Fruit fly (Drosophila melanogaster) whole organism, embryonic: ENCODE data around the gene CG10761.

Experiments
- ATbp ChIP-seq: fragments of 200-800 bp; sonication (Bioruptor generic); optimal IDR thresholded peaks from 2 replicates; lab custom pipeline; 2017; ENCODE audit warnings: missing biosample characterization, mild to moderate bottlenecking, missing genetic modification characterization, missing genetic modification reagents
- Abd-B ChIP-seq: fragments of 200-800 bp; sonication (Bioruptor generic); optimal IDR thresholded peaks from 2 replicates; lab custom pipeline; 2018; ENCODE audit warnings: missing biosample characterization, mild to moderate bottlenecking, missing genetic modification characterization, moderate library complexity
- Ada2b ChIP-seq: fragments of 200-800 bp; sonication (Bioruptor generic); IDR thresholded peaks from 2 replicates; pipeline ENCODE4 v1.3.6; 2022; ENCODE audit warnings: missing biosample characterization, missing genetic modification characterization
- B-H1 ChIP-seq: fragments of 200-800 bp; sonication (Bioruptor generic); IDR thresholded peaks from 3 replicates; pipeline ENCODE4 v1.3.6; 2022; ENCODE audit warnings: missing biosample characterization, missing genetic modification characterization
- CG10147 ChIP-seq: fragments of 200-800 bp; sonication (Bioruptor generic); optimal IDR thresholded peaks from 2 replicates; lab custom pipeline; 2019; ENCODE audit warnings: missing biosample characterization, mild to moderate bottlenecking, missing genetic modification characterization, moderate library complexity
- CG10321 ChIP-seq: fragments of 200-800 bp; sonication (Bioruptor generic); IDR thresholded peaks from 2 replicates; pipeline ENCODE4 v1.3.6; 2022; ENCODE audit warnings: missing biosample characterization, missing genetic modification characterization
- CG10565 ChIP-seq: fragments of 200-800 bp; sonication (Bioruptor generic); optimal IDR thresholded peaks from 3 replicates; lab custom pipeline; 2016; ENCODE audit warnings: missing biosample characterization, mild to moderate bottlenecking, missing genetic modification characterization
- CG12071 ChIP-seq: fragments of 200-800 bp; sonication (Bioruptor generic); optimal IDR thresholded peaks from 3 replicates; lab custom pipeline; 2018; ENCODE audit warnings: missing biosample characterization, mild to moderate bottlenecking, missing genetic modification characterization
- CG15601 ChIP-seq: fragments of 200-800 bp; sonication (Bioruptor generic); optimal IDR thresholded peaks from 3 replicates; lab custom pipeline; 2019; ENCODE audit warnings: missing biosample characterization, mild to moderate bottlenecking, missing genetic modification characterization, moderate library complexity
- CG15696 ChIP-seq: fragments of 200-800 bp; sonication (Bioruptor generic); optimal IDR thresholded peaks from 2 replicates; lab custom pipeline; 2019; ENCODE audit warnings: missing biosample characterization, mild to moderate bottlenecking, missing genetic modification characterization, moderate library complexity
- CG17359 ChIP-seq: fragments of 200-800 bp; sonication (Bioruptor generic); optimal IDR thresholded peaks from 3 replicates; lab custom pipeline; 2018; ENCODE audit warnings: missing biosample characterization, mild to moderate bottlenecking, missing genetic modification characterization, moderate library complexity
- CG18476 ChIP-seq: fragments of 200-800 bp; sonication (Bioruptor generic); optimal IDR thresholded peaks from 2 replicates; lab custom pipeline; 2016; ENCODE audit warnings: missing biosample characterization, mild to moderate bottlenecking, missing genetic modification characterization
- CG31365 ChIP-seq: fragments of 200-800 bp; sonication (Bioruptor generic); optimal IDR thresholded peaks from 2 replicates; lab custom pipeline; 2018; ENCODE audit warnings: missing biosample characterization, mild to moderate bottlenecking, missing genetic modification characterization
- CG6791 ChIP-seq: fragments of 200-800 bp; sonication (Bioruptor generic); IDR thresholded peaks from 3 replicates; pipeline ENCODE4 v1.3.6; 2022; ENCODE audit warnings: missing biosample characterization, missing genetic modification characterization; ENCODE audit not compliant: partially characterized antibody
- CG7372 ChIP-seq: fragments of 200-800 bp; sonication (Bioruptor generic); IDR thresholded peaks from 2 replicates; pipeline ENCODE4 v1.3.6; 2022; ENCODE audit warnings: missing biosample characterization, missing genetic modification characterization
- CG8388 ChIP-seq: fragments of 200-800 bp; sonication (Bioruptor generic); optimal IDR thresholded peaks from 2 replicates; lab custom pipeline; 2019; ENCODE audit warnings: missing biosample characterization, mild to moderate bottlenecking, missing genetic modification characterization, moderate library complexity
- CG9727 ChIP-seq: fragments of 200-800 bp; sonication (Bioruptor generic); optimal IDR thresholded peaks from 3 replicates; lab custom pipeline; 2017; ENCODE audit warnings: missing biosample characterization, mild to moderate bottlenecking, missing genetic modification characterization
- D19A ChIP-seq: fragments of 200-800 bp; optimal IDR thresholded peaks from 3 replicates; lab custom pipeline; 2019; ENCODE audit warnings: missing biosample characterization, mild to moderate bottlenecking, missing genetic modification characterization, moderate library complexity
- Dll ChIP-seq: fragments of 200-800 bp; sonication (Bioruptor generic); IDR thresholded peaks from 4 replicates; pipeline ENCODE4 v1.3.6; 2022; ENCODE audit warnings: missing biosample characterization, missing genetic modification characterization; ENCODE audit not compliant: partially characterized antibody
- Fer3 ChIP-seq: fragments of 200-800 bp; sonication (Bioruptor generic); optimal IDR thresholded peaks from 2 replicates; lab custom pipeline; 2018; ENCODE audit warnings: missing biosample characterization, mild to moderate bottlenecking, missing genetic modification characterization, moderate library complexity
- H2.0 ChIP-seq: fragments of 200-800 bp; sonication (Bioruptor generic); IDR thresholded peaks from 2 replicates; pipeline ENCODE4 v1.3.6; 2022; ENCODE audit warnings: missing biosample characterization, missing genetic modification characterization
- Hmr ChIP-seq: fragments of 200-800 bp; sonication (Bioruptor generic); optimal IDR thresholded peaks from 3 replicates; lab custom pipeline; 2017; ENCODE audit warnings: mild to moderate bottlenecking, missing biosample characterization, missing genetic modification reagents, missing genetic modification characterization
- Hr51 ChIP-seq, 2 experiments: fragments of 200-800 bp; sonication (Bioruptor generic); optimal IDR thresholded peaks; 2 replicates in 1 of 2; 3 replicates in 1 of 2; lab custom pipeline; 2016 to 2018; ENCODE audit warnings: missing biosample characterization in 2 of 2, missing genetic modification characterization in 2 of 2, mild to moderate bottlenecking in 1 of 2, moderate library complexity in 1 of 2
- Lpt ChIP-seq: fragments of >200 bp; optimal IDR thresholded peaks from 2 replicates; lab custom pipeline; 2018; ENCODE audit warnings: missing biosample characterization, missing genetic modification characterization
- TFAM ChIP-seq: fragments of 200-800 bp; sonication (Bioruptor generic); optimal IDR thresholded peaks from 2 replicates; lab custom pipeline; 2017; ENCODE audit warnings: missing biosample characterization, missing genetic modification characterization, inconsistent platforms
- Usf ChIP-seq: fragments of 200-800 bp; sonication (Bioruptor generic); optimal IDR thresholded peaks from 2 replicates; lab custom pipeline; 2017; ENCODE audit warnings: missing genotype, missing biosample characterization, missing genetic modification characterization
- cad ChIP-seq: fragments of >200 bp; optimal IDR thresholded peaks from 2 replicates; lab custom pipeline; 2017; ENCODE audit warnings: missing biosample characterization, missing genetic modification characterization
- cg ChIP-seq: fragments of 200-800 bp; sonication (Bioruptor generic); optimal IDR thresholded peaks from 3 replicates; lab custom pipeline; 2019; ENCODE audit warnings: missing biosample characterization, mild to moderate bottlenecking, missing genetic modification characterization, moderate library complexity
- dan ChIP-seq: fragments of 200-800 bp; sonication (Bioruptor generic); IDR thresholded peaks from 2 replicates; pipeline ENCODE4 v1.3.6; 2022; ENCODE audit warnings: missing biosample characterization, missing genetic modification characterization
- dysf ChIP-seq: fragments of 200-800 bp; sonication (Bioruptor generic); IDR thresholded peaks from 3 replicates; pipeline ENCODE4 v1.3.6; 2022; ENCODE audit warnings: missing biosample characterization, missing genetic modification characterization
- esg ChIP-seq: fragments of 200-800 bp; sonication (Bioruptor generic); conservative IDR thresholded peaks from 2 replicates; pipeline ENCODE4 v1.3.6; 2022; ENCODE audit warnings: missing biosample characterization, missing genetic modification characterization
- grau ChIP-seq: fragments of 200-800 bp; optimal IDR thresholded peaks from 3 replicates; lab custom pipeline; 2019; ENCODE audit warnings: missing biosample characterization, mild to moderate bottlenecking, missing genetic modification characterization, moderate library complexity
- ham ChIP-seq: fragments of 200-800 bp; sonication (Bioruptor generic); IDR thresholded peaks from 2 replicates; pipeline ENCODE4 v1.3.6; 2022; ENCODE audit warnings: missing biosample characterization, missing genetic modification characterization
- insv ChIP-seq, 2 experiments: fragments of 200-800 bp; sonication (Bioruptor generic); optimal IDR thresholded peaks; 3 replicates each; lab custom pipeline; 2016 to 2018; ENCODE audit warnings: missing biosample characterization in 2 of 2, missing genetic modification characterization in 2 of 2
- lmd ChIP-seq: fragments of 200-800 bp; sonication (Bioruptor generic); IDR thresholded peaks from 2 replicates; pipeline ENCODE4 v1.3.6; 2022; ENCODE audit warnings: missing biosample characterization, missing genetic modification characterization
- luna ChIP-seq: fragments of 200-800 bp; sonication (Bioruptor generic); optimal IDR thresholded peaks from 2 replicates; lab custom pipeline; 2016; ENCODE audit warnings: missing biosample characterization, missing genetic modification characterization
- nau ChIP-seq: fragments of 200-800 bp; sonication (Bioruptor generic); optimal IDR thresholded peaks from 3 replicates; lab custom pipeline; 2017; ENCODE audit warnings: missing biosample characterization, mild to moderate bottlenecking, missing genetic modification characterization, missing genetic modification reagents
- nom ChIP-seq: fragments of 200-800 bp; sonication (Bioruptor generic); optimal IDR thresholded peaks from 2 replicates; lab custom pipeline; 2017; ENCODE audit warnings: missing biosample characterization, missing genetic modification characterization, mild to moderate bottlenecking, moderate library complexity, missing genetic modification reagents
- pros ChIP-seq: fragments of 200-800 bp; sonication (Bioruptor generic); optimal IDR thresholded peaks from 3 replicates; lab custom pipeline; 2019; ENCODE audit warnings: missing biosample characterization, mild to moderate bottlenecking, missing genetic modification characterization, moderate library complexity
- psq ChIP-seq: fragments of 200-800 bp; sonication (Bioruptor generic); optimal IDR thresholded peaks from 2 replicates; lab custom pipeline; 2017; ENCODE audit warnings: missing biosample characterization, missing genetic modification characterization
- pum ChIP-seq: fragments of 200-800 bp; sonication (Bioruptor generic); optimal IDR thresholded peaks from 2 replicates; lab custom pipeline; 2016; ENCODE audit warnings: missing biosample characterization, missing genetic modification characterization
- ranshi ChIP-seq: fragments of 200-800 bp; sonication (Bioruptor generic); IDR thresholded peaks from 2 replicates; pipeline ENCODE4 v1.3.6; 2022; ENCODE audit warnings: missing biosample characterization, missing genetic modification characterization
- row ChIP-seq: fragments of 200-800 bp; sonication (Bioruptor generic); IDR thresholded peaks from 3 replicates; pipeline ENCODE4 v1.3.6; 2022; ENCODE audit warnings: missing biosample characterization, missing genetic modification characterization
- sens ChIP-seq: fragments of 200-800 bp; sonication (Bioruptor generic); peaks from one replicate; lab custom pipeline; 2016; ENCODE audit warnings: missing biosample characterization, missing genetic modification characterization
- seq ChIP-seq: fragments of 200-800 bp; sonication (Bioruptor generic); IDR thresholded peaks from 2 replicates; pipeline ENCODE4 v1.3.6; 2022; ENCODE audit warnings: missing biosample characterization, missing genetic modification characterization
- shn ChIP-seq: fragments of 200-800 bp; sonication (Bioruptor generic); optimal IDR thresholded peaks from 3 replicates; lab custom pipeline; 2016; ENCODE audit warnings: missing biosample characterization, missing genetic modification characterization
- stc ChIP-seq: fragments of 200-800 bp; sonication (Bioruptor generic); IDR thresholded peaks from 2 replicates; pipeline ENCODE4 v1.3.6; 2022; ENCODE audit warnings: missing biosample characterization, missing genetic modification characterization
- tgo ChIP-seq: fragments of 200-800 bp; sonication (Bioruptor generic); IDR thresholded peaks from 3 replicates; pipeline ENCODE4 v1.3.6; 2022; ENCODE audit warnings: missing biosample characterization, missing genetic modification characterization
- unpg ChIP-seq: fragments of 200-800 bp; sonication (Bioruptor generic); optimal IDR thresholded peaks from 3 replicates; lab custom pipeline; 2018; ENCODE audit warnings: missing biosample characterization, mild to moderate bottlenecking, missing genetic modification characterization, moderate library complexity
- vvl ChIP-seq: fragments of 200-800 bp; sonication (Bioruptor generic); IDR thresholded peaks from 2 replicates; pipeline ENCODE4 v1.3.6; 2022; ENCODE audit warnings: missing biosample characterization, missing genetic modification characterization

Gene CG10761

dm6 chrX:8205625-8206252 lies 43.1 kb upstream of the CG10761 start (continued):
- TF ChIP-seq dan (GFP tag; lab: Robert Waterston, UW) (no peak), unpg (GFP tag; lab: Kevin White, UChicago) (peak; percentile 57), CG10147 (peak; percentile 0), tgo (GFP tag; lab: Robert Waterston, UW) (peak; percentile 60), shn (GFP tag; lab: Kevin White, UChicago) (no peak), Abd-B (GFP tag; lab: Kevin White, UChicago) (no peak), insv (GFP tag; optimal IDR thresholded peaks at IDR 0.05; lab: Kevin White, UChicago) (no peak), CG15601 (tag; lab: Kevin White, UChicago) (no peak), cg (peak; percentile 54), luna (GFP tag; lab: Kevin White, UChicago) (no peak), cad (GFP tag; lab: Kevin White, UChicago) (no peak), CG10565 (no peak), CG17359 (peak; percentile 75), sens (GFP tag; lab: Kevin White, UChicago) (peak; percentile 59), CG31365 (tag; lab: Kevin White, UChicago) (no peak), Fer3 (tag; lab: Kevin White, UChicago) (peak; percentile 25), CG7372 (no peak), CG10321 (no peak), D19A (peak; percentile 29), vvl (GFP tag; lab: Robert Waterston, UW) (peak; percentile 72), CG9727 (GFP tag; lab: Kevin White, UChicago) (no peak), ranshi (GFP tag; lab: Robert Waterston, UW) (peak; percentile 52; the same call in 1 of the 2 replicates), B-H1 (GFP tag; lab: Robert Waterston, UW) (peak; percentile 35; the same call in 1 of the 3 replicates), CG12071 (GFP tag; lab: Kevin White, UChicago) (no peak), Hmr (GFP tag; lab: Kevin White, UChicago) (no peak), ham (GFP tag; lab: Robert Waterston, UW) (no peak), grau (peak; percentile 42), nom (no peak), dysf (GFP tag; lab: Robert Waterston, UW) (peak; percentile 61; the same call in 2 of the 3 replicates), CG15696 (tag; lab: Kevin White, UChicago) (no peak), pum (GFP tag; lab: Kevin White, UChicago) (no peak), esg (GFP tag; lab: Robert Waterston, UW) (0 out of 2 replicates have a peak, but pooled peaks have one; percentile 11), CG8388 (GFP tag; lab: Kevin White, UChicago) (peak; percentile 40), Usf (GFP tag; lab: Kevin White, UChicago) (no peak), nau (no peak), pros (GFP tag; lab: Kevin White, UChicago) (no peak), Ada2b (peak; percentile 35; the same call in 1 of the 2 replicates), ATbp (GFP tag; lab: Kevin White, UChicago) (peak; percentile 6), row (GFP tag; lab: Robert Waterston, UW) (peak; percentile 61; the same call in 2 of the 3 replicates), Lpt (GFP tag; lab: Kevin White, UChicago) (no peak), TFAM (no peak), lmd (peak; percentile 43; the same call in 1 of the 2 replicates), stc (GFP tag; lab: Robert Waterston, UW) (peak; percentile 70), Dll (GFP tag; lab: Robert Waterston, UW) (no peak), psq (no peak), seq (0 out of 2 replicates have a peak, but pooled peaks have one; percentile 22), CG6791 (GFP tag; lab: Robert Waterston, UW) (no peak), H2.0 (peak; percentile 47; the same call in 1 of the 2 replicates), CG18476 (GFP tag; lab: Kevin White, UChicago) (no peak), Hr51 (GFP tag; optimal IDR thresholded peaks at IDR 0.05; lab: Kevin White, UChicago) (peak in 1 of 2 experiments; percentile 79)
